Fruit fly (Drosophila melanogaster): ENCODE results near the gene CG43739.

Gene CG43739

dm6 chr2L:20918733-20919132 lies at the start of gene CG43739, which contains the start of gene sky:
Gene CG43739 (minus strand): TSS chr2L:20918931.
Gene sky (minus strand): TSS chr2L:20918931.
- peak; percentile 50 for TF ChIP-seq MBD-R2 (GFP tag; IDR thresholded peaks at IDR 0.05)
- no peak for TF ChIP-seq Aef1 (GFP tag; IDR thresholded peaks at IDR 0.05)
- TF ChIP-seq CG12744 (GFP tag; optimal IDR thresholded peaks at IDR 0.05): no peak
- TF ChIP-seq eyg (GFP tag; optimal IDR thresholded peaks at IDR 0.05): no peak
- no peak for TF ChIP-seq h (optimal IDR thresholded peaks at IDR 0.05)
- no peak for TF ChIP-seq Trl (optimal IDR thresholded peaks at IDR 0.05)
- peak; percentile 52 for TF ChIP-seq Trl (GFP tag; optimal IDR thresholded peaks at IDR 0.05)
- peak; percentile 40 for TF ChIP-seq MESR4 (GFP tag; optimal IDR thresholded peaks at IDR 0.05)
- no peak for TF ChIP-seq CG6765 (GFP tag; optimal IDR thresholded peaks at IDR 0.05)
- peak; percentile 52 for TF ChIP-seq CG5180 (GFP tag; optimal IDR thresholded peaks at IDR 0.05)
- no peak for TF ChIP-seq az2 (GFP tag; optimal IDR thresholded peaks at IDR 0.05)
- no peak for TF ChIP-seq kay (GFP tag; optimal IDR thresholded peaks at IDR 0.05)
- TF ChIP-seq CG1233 (GFP tag; optimal IDR thresholded peaks at IDR 0.05): no peak
- peak; percentile 68 for TF ChIP-seq gro (GFP tag; optimal IDR thresholded peaks at IDR 0.05)
- no peak for TF ChIP-seq Rx (GFP tag; IDR thresholded peaks at IDR 0.05)
- TF ChIP-seq her (GFP tag; optimal IDR thresholded peaks at IDR 0.05): peak; percentile 37
- TF ChIP-seq CG9437 (GFP tag; optimal IDR thresholded peaks at IDR 0.05): peak; percentile 89
- TF ChIP-seq Taf1 (GFP tag; IDR thresholded peaks at IDR 0.05): no peak
- TF ChIP-seq CG4707 (GFP tag; optimal IDR thresholded peaks at IDR 0.05): no peak
- TF ChIP-seq CG17385 (GFP tag; optimal IDR thresholded peaks at IDR 0.05): peak; percentile 97
- no peak for TF ChIP-seq CG10321 (GFP tag; IDR thresholded peaks at IDR 0.05)
- TF ChIP-seq Mad (GFP tag; optimal IDR thresholded peaks at IDR 0.05): no peak
- peak; percentile 85 for TF ChIP-seq Scr (GFP tag; IDR thresholded peaks at IDR 0.05; ENCODE audit: partially characterized antibody)
- no peak for TF ChIP-seq gt (GFP tag; IDR thresholded peaks at IDR 0.05)
- TF ChIP-seq Gsc (GFP tag; IDR thresholded peaks at IDR 0.05): no peak
- peak; percentile 80 for TF ChIP-seq zen2 (GFP tag; IDR thresholded peaks at IDR 0.05; ENCODE audit: partially characterized antibody)
- peak; percentile 40 for TF ChIP-seq Xbp1 (GFP tag; optimal IDR thresholded peaks at IDR 0.05)
- TF ChIP-seq tio (GFP tag; optimal IDR thresholded peaks at IDR 0.05): no peak
- TF ChIP-seq abd-A (tag; optimal IDR thresholded peaks at IDR 0.05): no peak
- TF ChIP-seq dati (GFP tag; IDR thresholded peaks at IDR 0.05): no peak
- TF ChIP-seq al (GFP tag; IDR thresholded peaks at IDR 0.05): 0 out of 2 replicates have a peak, but pooled peaks have one; percentile 25
- TF ChIP-seq seq (GFP tag; IDR thresholded peaks at IDR 0.05): no peak
- TF ChIP-seq B-H1 (GFP tag; IDR thresholded peaks at IDR 0.05): no peak
- no peak for TF ChIP-seq pb (GFP tag; optimal IDR thresholded peaks at IDR 0.05)
- no peak for TF ChIP-seq CG7357 (GFP tag; IDR thresholded peaks at IDR 0.05)
- TF ChIP-seq CTCF (GFP tag; optimal IDR thresholded peaks at IDR 0.05): peak; percentile 18
- TF ChIP-seq lbe (GFP tag; optimal IDR thresholded peaks at IDR 0.05): peak; percentile 14
- TF ChIP-seq CG13123 (GFP tag; optimal IDR thresholded peaks at IDR 0.05): no peak
- TF ChIP-seq gem (tag; optimal IDR thresholded peaks at IDR 0.05): peak; percentile 0
- peak; percentile 16 for TF ChIP-seq Dip3 (GFP tag; optimal IDR thresholded peaks at IDR 0.05)
- peak; percentile 84 for TF ChIP-seq Doc3 (GFP tag; IDR thresholded peaks at IDR 0.05; ENCODE audit: partially characterized antibody)
- TF ChIP-seq CG4617 (GFP tag; optimal IDR thresholded peaks at IDR 0.05; ENCODE audit: borderline replicate concordance): peak; percentile 51
- no peak for TF ChIP-seq CG14050 (GFP tag; IDR thresholded peaks at IDR 0.05)
- peak; percentile 24 for TF ChIP-seq CG12391 (tag; optimal IDR thresholded peaks at IDR 0.05)
- TF ChIP-seq tgo (GFP tag; IDR thresholded peaks at IDR 0.05): peak; percentile 35; the same call in 1 of the 3 replicates
- no peak for TF ChIP-seq usp (GFP tag; optimal IDR thresholded peaks at IDR 0.05)
- TF ChIP-seq CG17568 (GFP tag; optimal IDR thresholded peaks at IDR 0.05): no peak
- TF ChIP-seq Gug (GFP tag; IDR thresholded peaks at IDR 0.05): peak; percentile 37; the same call in 1 of the 4 replicates
- TF ChIP-seq D (optimal IDR thresholded peaks at IDR 0.05): no peak
- TF ChIP-seq D (GFP tag; optimal IDR thresholded peaks at IDR 0.05): no peak
- no peak for TF ChIP-seq run (tag; optimal IDR thresholded peaks at IDR 0.05)
- peak; percentile 88 for TF ChIP-seq pzg (GFP tag; optimal IDR thresholded peaks at IDR 0.05)
- TF ChIP-seq scrt (GFP tag; optimal IDR thresholded peaks at IDR 0.05): peak; percentile 9
- TF ChIP-seq NC2α (GFP tag; optimal IDR thresholded peaks at IDR 0.05): no peak
